Worm (Caenorhabditis elegans): Measurements from ENCODE around the gene C05E11.2.
A peak's percentile ranks its signal among the peaks of the same experiment; 100 is the strongest.

The C05E11.2 gene

DNA sequence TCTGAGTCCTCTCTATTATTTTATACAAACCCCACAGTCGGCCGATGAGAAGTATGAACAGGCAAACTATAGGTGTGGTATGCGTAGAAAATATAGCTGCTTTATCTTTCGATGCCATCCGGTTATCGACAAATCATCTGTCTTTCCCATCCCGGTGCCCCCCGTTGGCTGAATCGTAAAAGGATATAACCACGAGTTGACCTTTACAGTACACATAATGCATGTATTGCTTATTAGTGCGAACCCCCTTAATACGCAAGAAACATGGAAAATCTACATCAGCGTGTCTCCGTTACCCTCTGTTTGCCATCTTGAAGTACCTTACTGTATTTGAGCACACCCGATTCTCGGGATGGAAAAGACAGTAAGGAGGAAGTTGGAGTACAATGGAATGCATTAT is 37.8 kb upstream of the C05E11.2 start:
- TF ChIP-seq attf-6 (GFP tag; IDR thresholded peaks at IDR 0.05) (no peak), nhr-27 (tag; optimal IDR thresholded peaks at IDR 0.05) (no peak), nfya-1 (tag; optimal IDR thresholded peaks at IDR 0.05; ENCODE audit: borderline replicate concordance, insufficient read depth) (no peak), chd-7 (tag; optimal IDR thresholded peaks at IDR 0.05) (no peak), nhr-90 (tag; optimal IDR thresholded peaks at IDR 0.05) (no peak), lin-35 (GFP tag; optimal IDR thresholded peaks at IDR 0.05) (no peak), ceh-100 (GFP tag; IDR thresholded peaks at IDR 0.05) (no peak), hlh-12 (tag; optimal IDR thresholded peaks at IDR 0.05) (no peak), B0261.1 (tag; optimal IDR thresholded peaks at IDR 0.05) (no peak)

DNA sequence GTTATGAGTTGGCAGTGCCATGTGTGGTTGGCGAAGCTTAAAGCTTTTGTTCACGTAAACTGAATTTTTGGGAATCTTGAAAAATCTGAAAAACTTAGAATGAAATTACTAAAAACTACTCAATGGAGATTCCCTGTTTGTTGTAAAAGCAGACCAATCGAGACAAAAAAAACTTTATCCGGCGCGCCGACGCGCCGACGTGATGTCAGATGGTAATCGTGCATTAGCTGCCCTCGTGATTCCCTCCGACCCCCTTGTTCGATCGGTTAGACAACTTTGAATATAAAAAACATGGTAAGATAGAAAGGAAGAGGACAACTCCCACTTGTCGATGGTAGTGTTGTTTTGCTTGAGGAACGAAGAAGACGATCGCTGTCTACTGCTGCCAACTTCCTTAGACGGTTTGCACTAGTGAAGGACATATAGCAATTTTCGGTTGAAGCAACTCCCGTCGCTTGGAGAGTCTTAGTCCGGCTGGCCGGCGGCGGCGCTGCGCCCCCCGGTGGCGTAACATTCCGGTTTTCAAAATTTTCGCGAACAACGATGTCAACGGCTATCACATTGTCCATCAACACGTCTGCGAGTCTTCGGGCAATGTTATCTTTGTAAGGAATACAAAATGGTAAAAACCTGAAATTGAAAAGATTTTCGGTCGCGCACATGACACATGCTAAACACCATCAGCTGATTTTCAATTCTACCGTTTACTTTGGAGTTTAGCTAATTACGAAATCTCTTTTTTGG is 36.7 kb upstream of the C05E11.2 start, which contains the start of gene C07A12.18:
C07A12.18 (minus strand) TSS at position 51 of the 744 bp plus-strand sequence.
- TF ChIP-seq ztf-22 (GFP tag; optimal IDR thresholded peaks at IDR 0.05) (no peak), cebp-1 (GFP tag; IDR thresholded peaks at IDR 0.05) (peak; percentile 57; the same call in 1 of the 2 replicates), cebp-1 (tag; optimal IDR thresholded peaks at IDR 0.05) (no peak)

DNA sequence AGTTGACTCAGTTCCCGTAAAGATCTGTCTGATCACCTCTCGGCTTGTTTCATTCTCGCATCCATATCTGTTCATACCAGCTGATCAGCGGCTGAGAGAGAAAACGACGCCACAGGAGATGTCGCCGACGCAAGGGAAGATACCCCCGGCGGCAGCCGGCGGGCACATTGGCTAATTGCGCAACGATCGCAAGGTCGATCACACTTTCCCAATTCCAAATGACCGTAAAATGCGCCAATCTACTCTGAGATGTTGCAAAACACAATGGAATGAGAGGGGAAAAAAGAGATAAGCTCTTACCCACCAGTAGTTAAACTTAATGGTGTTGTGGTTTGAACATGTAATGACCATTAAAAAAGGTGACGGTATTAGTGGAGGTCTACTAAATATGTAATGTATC is 35.7 kb upstream of the C05E11.2 start:
- TF ChIP-seq F23B12.7 (tag; optimal IDR thresholded peaks at IDR 0.05; ENCODE audit: insufficient read depth): no peak
- TF ChIP-seq dox-1 (GFP tag; IDR thresholded peaks at IDR 0.05): 0 out of 2 replicates have a peak, but pooled peaks have one; percentile 19
- no peak for TF ChIP-seq B0336.3 (GFP tag; IDR thresholded peaks at IDR 0.05)
- no peak for TF ChIP-seq hsf-1 (GFP tag; IDR thresholded peaks at IDR 0.05)
- TF ChIP-seq F10E7.11 (tag; optimal IDR thresholded peaks at IDR 0.05): no peak
- TF ChIP-seq cebp-1 (GFP tag; IDR thresholded peaks at IDR 0.05): no peak
- TF ChIP-seq cebp-1 (tag; optimal IDR thresholded peaks at IDR 0.05): peak; percentile 13
- no peak for TF ChIP-seq B0261.1 (tag; optimal IDR thresholded peaks at IDR 0.05)
- TF ChIP-seq ceh-58 (GFP tag; IDR thresholded peaks at IDR 0.05): no peak
- TF ChIP-seq B0019.2 (GFP tag; conservative IDR thresholded peaks at IDR 0.05): no peak
- TF ChIP-seq let-607 (tag; optimal IDR thresholded peaks at IDR 0.05): no peak
- TF ChIP-seq zfh-2 (GFP tag; conservative IDR thresholded peaks at IDR 0.05): peak; percentile 46
- no peak for TF ChIP-seq F49E8.2 (tag; optimal IDR thresholded peaks at IDR 0.05; ENCODE audit: insufficient read depth)
- no peak for TF ChIP-seq nhr-27 (tag; optimal IDR thresholded peaks at IDR 0.05)
- TF ChIP-seq lag-1 (GFP tag; IDR thresholded peaks at IDR 0.05): no peak
- no peak for TF ChIP-seq him-1 (tag; optimal IDR thresholded peaks at IDR 0.05)
- no peak for TF ChIP-seq attf-3 (GFP tag; conservative IDR thresholded peaks at IDR 0.05)
- TF ChIP-seq Y67H2A.10 (GFP tag; conservative IDR thresholded peaks at IDR 0.05): no peak
- TF ChIP-seq rcor-1 (GFP tag; IDR thresholded peaks at IDR 0.05): no peak
- 0 out of 2 replicates have a peak, but pooled peaks have one; percentile 53 for TF ChIP-seq madf-3 (GFP tag; IDR thresholded peaks at IDR 0.05)
- no peak for TF ChIP-seq unc-62 (GFP tag; optimal IDR thresholded peaks at IDR 0.05)
- TF ChIP-seq K12H6.12 (tag; optimal IDR thresholded peaks at IDR 0.05): no peak
- TF ChIP-seq fkh-3 (tag; optimal IDR thresholded peaks at IDR 0.05): no peak
- TF ChIP-seq mel-28 (tag; optimal IDR thresholded peaks at IDR 0.05; ENCODE audit: borderline replicate concordance): no peak
- TF ChIP-seq lin-35 (GFP tag; optimal IDR thresholded peaks at IDR 0.05): no peak

DNA sequence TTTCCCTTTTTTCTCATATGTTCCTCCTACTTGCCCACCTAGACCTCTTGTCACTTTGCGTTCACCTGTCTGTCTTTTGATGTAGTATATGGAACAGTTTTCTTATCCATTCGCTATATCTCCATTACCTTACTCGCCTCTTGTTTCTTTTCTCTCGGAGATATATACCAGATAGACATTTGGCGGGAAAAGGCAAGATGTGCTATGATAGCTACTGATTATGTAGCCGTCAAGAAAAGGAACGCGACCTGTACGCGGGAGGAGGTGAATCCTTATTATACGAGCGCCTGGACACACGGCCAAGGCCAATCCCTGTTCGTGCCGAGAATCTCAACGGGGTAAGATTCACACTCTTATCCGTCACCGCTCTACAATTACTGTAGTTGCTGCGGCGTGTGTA is 33.7 kb upstream of the C05E11.2 start:
- TF ChIP-seq sdz-38 (tag; optimal IDR thresholded peaks at IDR 0.05) (no peak), egrh-3 (GFP tag; IDR thresholded peaks at IDR 0.05) (no peak), K11D2.4 (GFP tag; IDR thresholded peaks at IDR 0.05) (no peak), F22D6.2 (tag; optimal IDR thresholded peaks at IDR 0.05) (no peak), cebp-2 (GFP tag; IDR thresholded peaks at IDR 0.05) (no peak), snpc-3.4 (tag; optimal IDR thresholded peaks at IDR 0.05) (no peak)
